Fruit fly (Drosophila melanogaster) whole organism, embryonic: ENCODE measurements around the gene CG32719.
A peak's percentile ranks its signal among the peaks of the same experiment; 100 is the strongest.

Experiments
- Awh ChIP-seq: fragments of 200-800 bp; sonication (Bioruptor generic); IDR thresholded peaks from 2 replicates; pipeline ENCODE4, ENCODE4 v1.3.6; 2022; ENCODE audit warnings: missing biosample characterization, missing genetic modification characterization
- Blimp-1 ChIP-seq: fragments of 200-800 bp; sonication (Bioruptor generic); optimal IDR thresholded peaks from 3 replicates; lab custom pipeline; 2018; ENCODE audit warnings: missing biosample characterization, missing genetic modification characterization, mild to moderate bottlenecking, moderate library complexity, missing genetic modification reagents
- CG10209 ChIP-seq: fragments of 200-800 bp; sonication (Bioruptor generic); optimal IDR thresholded peaks from 3 replicates; lab custom pipeline; 2017; ENCODE audit warnings: missing biosample characterization, mild to moderate bottlenecking, missing genetic modification characterization, missing genetic modification reagents
- CG11398 ChIP-seq: fragments of 200-800 bp; sonication (Bioruptor generic); optimal IDR thresholded peaks from 2 replicates; lab custom pipeline; 2016; ENCODE audit warnings: missing biosample characterization, missing genetic modification characterization
- CG3065 ChIP-seq: fragments of 200-800 bp; sonication (Bioruptor generic); optimal IDR thresholded peaks from 2 replicates; lab custom pipeline; 2016; ENCODE audit warnings: missing biosample characterization, missing genetic modification characterization
- CG33213 ChIP-seq: fragments of 200-800 bp; sonication (Bioruptor generic); optimal IDR thresholded peaks from 3 replicates; lab custom pipeline; 2016; ENCODE audit warnings: missing biosample characterization, missing genetic modification characterization
- CG33557 ChIP-seq: fragments of 200-800 bp; sonication (Bioruptor generic); optimal IDR thresholded peaks from 2 replicates; lab custom pipeline; 2019; ENCODE audit warnings: missing biosample characterization, mild to moderate bottlenecking, missing genetic modification characterization, moderate library complexity
- CG5180 ChIP-seq: fragments of 200-800 bp; sonication (Bioruptor generic); optimal IDR thresholded peaks from 3 replicates; lab custom pipeline; 2017; ENCODE audit warnings: missing biosample characterization, missing genetic modification characterization, mild to moderate bottlenecking, moderate library complexity, missing genetic modification reagents
- CG6272 ChIP-seq: fragments of 200-800 bp; sonication (Bioruptor generic); IDR thresholded peaks from 2 replicates; pipeline ENCODE4 v1.3.6; 2022; ENCODE audit warnings: missing biosample characterization, missing genetic modification characterization
- CG7357 ChIP-seq: fragments of 200-800 bp; sonication (Bioruptor generic); IDR thresholded peaks from 3 replicates; pipeline ENCODE4 v1.3.6; 2022; ENCODE audit warnings: missing biosample characterization, missing genetic modification characterization
- CG7928 ChIP-seq: fragments of 200-800 bp; sonication (Bioruptor generic); optimal IDR thresholded peaks from 2 replicates; lab custom pipeline; 2017; ENCODE audit warnings: missing biosample characterization, mild to moderate bottlenecking, missing genetic modification characterization
- CG9932 ChIP-seq: fragments of 200-800 bp; sonication (Bioruptor generic); IDR thresholded peaks from 2 replicates; pipeline ENCODE4 v1.3.6; 2022; ENCODE audit warnings: missing biosample characterization, missing genetic modification characterization
- Chrac-16 ChIP-seq: fragments of 200-800 bp; sonication (Bioruptor generic); optimal IDR thresholded peaks from 3 replicates; lab custom pipeline; 2016; ENCODE audit warnings: missing biosample characterization, missing genetic modification characterization
- CoRest ChIP-seq: fragments of 200-800 bp; sonication (Bioruptor generic); optimal IDR thresholded peaks from 3 replicates; lab custom pipeline; 2018; ENCODE audit warnings: missing biosample characterization, mild to moderate bottlenecking, missing genetic modification characterization, moderate library complexity
- D19B ChIP-seq: fragments of 200-800 bp; sonication (Bioruptor generic); optimal IDR thresholded peaks from 2 replicates; lab custom pipeline; 2017; ENCODE audit warnings: missing biosample characterization, mild to moderate bottlenecking, missing genetic modification characterization
- Deaf1 ChIP-seq: fragments of 200-800 bp; optimal IDR thresholded peaks from 3 replicates; lab custom pipeline; 2019; ENCODE audit warnings: missing biosample characterization, mild to moderate bottlenecking, missing genetic modification characterization, moderate library complexity
- Doc3 ChIP-seq: fragments of 200-800 bp; sonication (Bioruptor generic); IDR thresholded peaks from 3 replicates; pipeline ENCODE4 v1.3.6; 2022; ENCODE audit warnings: missing biosample characterization, missing genetic modification characterization; ENCODE audit not compliant: partially characterized antibody
- E2f2 ChIP-seq: fragments of 200-800 bp; sonication (Bioruptor generic); IDR thresholded peaks from 2 replicates; pipeline ENCODE4 v1.3.6; 2022; ENCODE audit warnings: missing biosample characterization, missing genetic modification characterization
- Ets97D ChIP-seq: fragments of 200-800 bp; sonication (Bioruptor generic); optimal IDR thresholded peaks from 3 replicates; lab custom pipeline; 2016; ENCODE audit warnings: missing biosample characterization, missing genetic modification characterization
- Fer1 ChIP-seq: fragments of 200-800 bp; sonication (Bioruptor generic); optimal IDR thresholded peaks from 2 replicates; lab custom pipeline; 2017; ENCODE audit warnings: missing biosample characterization, mild to moderate bottlenecking, missing genetic modification characterization
- Hey ChIP-seq: fragments of 200-800 bp; sonication (Bioruptor generic); optimal IDR thresholded peaks from 3 replicates; lab custom pipeline; 2018; ENCODE audit warnings: missing biosample characterization, mild to moderate bottlenecking, missing genetic modification characterization
- Kr ChIP-seq: fragments of 200-800 bp; sonication (Bioruptor generic); optimal IDR thresholded peaks from 2 replicates; lab custom pipeline; 2017; ENCODE audit warnings: missing biosample characterization, mild to moderate bottlenecking, missing genetic modification characterization
- Lhr ChIP-seq: fragments of 200-800 bp; sonication (Bioruptor generic); optimal IDR thresholded peaks from 3 replicates; lab custom pipeline; 2017; ENCODE audit warnings: mild to moderate bottlenecking, missing biosample characterization, missing genetic modification reagents, missing genetic modification characterization
- MTF-1 ChIP-seq: fragments of 200-800 bp; sonication (Bioruptor generic); optimal IDR thresholded peaks from 2 replicates; lab custom pipeline; 2018; ENCODE audit warnings: missing biosample characterization, mild to moderate bottlenecking, missing genetic modification characterization, borderline replicate concordance
- Max ChIP-seq: fragments of 200-800 bp; sonication (Bioruptor generic); optimal IDR thresholded peaks from 2 replicates; lab custom pipeline; 2016; ENCODE audit warnings: missing biosample characterization, mild to moderate bottlenecking, missing genetic modification characterization
- Meics ChIP-seq: fragments of 200-800 bp; sonication (Bioruptor generic); optimal IDR thresholded peaks from 2 replicates; lab custom pipeline; 2017; ENCODE audit warnings: missing biosample characterization, mild to moderate bottlenecking, missing genetic modification characterization
- Mrtf ChIP-seq: fragments of 200-800 bp; sonication (Bioruptor generic); IDR thresholded peaks from 3 replicates; pipeline ENCODE4 v1.3.6; 2022; ENCODE audit warnings: missing biosample characterization, missing genetic modification characterization
- Myb ChIP-seq: fragments of 200-800 bp; sonication (Bioruptor generic); optimal IDR thresholded peaks from 2 replicates; lab custom pipeline; 2016; ENCODE audit warnings: missing biosample characterization, missing genetic modification characterization
- NK7.1 ChIP-seq: fragments of 200-800 bp; sonication (Bioruptor generic); optimal IDR thresholded peaks from 3 replicates; lab custom pipeline; 2016; ENCODE audit warnings: missing biosample characterization, missing genetic modification characterization
- Nf-YC ChIP-seq: fragments of 200-800 bp; optimal IDR thresholded peaks from 3 replicates; lab custom pipeline; 2019; ENCODE audit warnings: missing biosample characterization, mild to moderate bottlenecking, missing genetic modification characterization, moderate library complexity
- NfI ChIP-seq: fragments of 200-800 bp; sonication (Bioruptor generic); optimal IDR thresholded peaks from 3 replicates; lab custom pipeline; 2018; ENCODE audit warnings: missing biosample characterization, mild to moderate bottlenecking, missing genetic modification characterization, moderate library complexity
- Oli ChIP-seq: fragments of 200-800 bp; sonication (Bioruptor generic); optimal IDR thresholded peaks from 2 replicates; lab custom pipeline; 2018; ENCODE audit warnings: missing biosample characterization, mild to moderate bottlenecking, missing genetic modification characterization, moderate library complexity
- Ptx1 ChIP-seq: fragments of 200-800 bp; sonication (Bioruptor generic); IDR thresholded peaks from 2 replicates; pipeline ENCODE4 v1.3.6; 2022; ENCODE audit warnings: missing biosample characterization, missing genetic modification characterization
- Trl ChIP-seq, 3 experiments: fragments of >200 bp in 2 of 3; fragments of 200-800 bp in 1 of 3; sonication (Bioruptor generic) in 1 of 3; optimal IDR thresholded peaks; 2 replicates in 1 of 3; 3 replicates in 2 of 3; lab custom pipeline; 2016 to 2017; ENCODE audit warnings: missing biosample characterization in 1 of 3, missing genetic modification characterization in 1 of 3
- ac ChIP-seq: fragments of 200-800 bp; sonication (Bioruptor generic); optimal IDR thresholded peaks from 3 replicates; lab custom pipeline; 2017; ENCODE audit warnings: missing biosample characterization, mild to moderate bottlenecking, missing genetic modification characterization
- ap ChIP-seq: fragments of 200-800 bp; sonication (Bioruptor generic); IDR thresholded peaks from 2 replicates; pipeline ENCODE4 v1.3.6; 2022; ENCODE audit warnings: missing biosample characterization, missing genetic modification characterization
- ara ChIP-seq: fragments of 200-800 bp; sonication (Bioruptor generic); IDR thresholded peaks from 2 replicates; pipeline ENCODE4 v1.3.6; 2022; ENCODE audit warnings: missing biosample characterization, missing genetic modification characterization
- bsh ChIP-seq, 2 experiments: fragments of 200-800 bp; sonication (Bioruptor generic); optimal IDR thresholded peaks; 2 replicates each; lab custom pipeline; 2017 to 2018; ENCODE audit warnings: mild to moderate bottlenecking in 2 of 2, missing biosample characterization in 2 of 2, missing genetic modification characterization in 2 of 2, moderate library complexity in 1 of 2
- crol ChIP-seq: fragments of 200-800 bp; sonication (Bioruptor generic); IDR thresholded peaks from 2 replicates; pipeline ENCODE4 v1.3.6; 2022; ENCODE audit warnings: missing biosample characterization, missing genetic modification characterization
- danr ChIP-seq: fragments of 200-800 bp; sonication (Bioruptor generic); IDR thresholded peaks from 2 replicates; pipeline ENCODE4 v1.3.6; 2022; ENCODE audit warnings: missing biosample characterization, missing genetic modification characterization
- dm ChIP-seq: fragments of 200-800 bp; sonication (Bioruptor generic); optimal IDR thresholded peaks from 3 replicates; lab custom pipeline; 2016; ENCODE audit warnings: missing biosample characterization, missing genetic modification characterization
- fru ChIP-seq: fragments of >200 bp; optimal IDR thresholded peaks from 2 replicates; lab custom pipeline; 2017
- gcm2 ChIP-seq: fragments of 200-800 bp; sonication (Bioruptor generic); optimal IDR thresholded peaks from 2 replicates; lab custom pipeline; 2016; ENCODE audit warnings: missing biosample characterization, missing genetic modification characterization
- jumu ChIP-seq: fragments of 200-800 bp; sonication (Bioruptor generic); optimal IDR thresholded peaks from 3 replicates; lab custom pipeline; 2016; ENCODE audit warnings: missing biosample characterization, missing genetic modification characterization
- kah ChIP-seq: fragments of 200-800 bp; sonication (Bioruptor generic); optimal IDR thresholded peaks from 2 replicates; lab custom pipeline; 2018; ENCODE audit warnings: missing biosample characterization, mild to moderate bottlenecking, missing genetic modification characterization
- pho ChIP-seq: fragments of 200-800 bp; sonication (Bioruptor generic); optimal IDR thresholded peaks from 2 replicates; lab custom pipeline; 2016; ENCODE audit warnings: missing biosample characterization, missing genetic modification characterization
- pros ChIP-seq: fragments of 200-800 bp; sonication (Bioruptor generic); optimal IDR thresholded peaks from 3 replicates; lab custom pipeline; 2019; ENCODE audit warnings: missing biosample characterization, mild to moderate bottlenecking, missing genetic modification characterization, moderate library complexity
- sima ChIP-seq: fragments of 200-800 bp; sonication (Bioruptor generic); optimal IDR thresholded peaks from 2 replicates; lab custom pipeline; 2016; ENCODE audit warnings: missing biosample characterization, missing genetic modification characterization
- vfl ChIP-seq: fragments of 200-800 bp; sonication (Bioruptor generic); optimal IDR thresholded peaks from 2 replicates; lab custom pipeline; 2016; ENCODE audit warnings: missing biosample characterization, missing genetic modification characterization
- vnd ChIP-seq: fragments of 200-800 bp; sonication (Bioruptor generic); IDR thresholded peaks from 3 replicates; pipeline ENCODE4 v1.3.6; 2022; ENCODE audit warnings: missing biosample characterization, missing genetic modification characterization; ENCODE audit not compliant: partially characterized antibody
- vvl ChIP-seq: fragments of 200-800 bp; sonication (Bioruptor generic); IDR thresholded peaks from 2 replicates; pipeline ENCODE4 v1.3.6; 2022; ENCODE audit warnings: missing biosample characterization, missing genetic modification characterization
- zf30C ChIP-seq: fragments of 200-800 bp; sonication (Bioruptor generic); optimal IDR thresholded peaks from 3 replicates; lab custom pipeline; 2018; ENCODE audit warnings: missing biosample characterization, mild to moderate bottlenecking, missing genetic modification characterization
- zfh1 ChIP-seq: fragments of 200-800 bp; sonication (Bioruptor generic); IDR thresholded peaks from 3 replicates; pipeline ENCODE4 v1.3.6; 2022; ENCODE audit warnings: missing biosample characterization, missing genetic modification characterization

CG32719 gene

DNA sequence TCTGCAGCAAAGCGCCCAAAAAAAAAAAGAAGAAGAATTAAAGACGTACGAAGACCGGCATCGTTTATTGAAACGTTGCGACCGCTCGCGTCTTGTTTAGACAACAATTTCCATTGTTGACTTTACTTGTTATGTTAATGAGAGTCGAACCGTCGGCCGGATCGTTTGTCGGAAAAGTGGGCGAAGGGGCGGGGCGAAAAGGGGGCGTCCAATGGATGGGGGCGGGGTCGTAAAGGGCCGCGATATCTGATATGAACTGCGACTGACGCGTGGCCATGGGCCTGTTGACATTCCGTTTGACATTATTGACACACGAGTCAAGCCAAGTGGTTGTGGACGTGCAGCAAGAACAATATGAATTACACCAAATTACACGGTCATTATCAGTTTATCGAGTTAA lies 5.7 kb upstream of the CG32719 start (continued):
- TF ChIP-seq CG33213 (GFP tag; lab: Kevin White, UChicago) (no peak), ap (GFP tag; lab: Robert Waterston, UW) (no peak), Ets97D (GFP tag; lab: Kevin White, UChicago) (no peak), CG10209 (GFP tag; lab: Kevin White, UChicago) (peak; percentile 71), sima (GFP tag; lab: Kevin White, UChicago) (no peak), Kr (GFP tag; lab: Kevin White, UChicago) (peak; percentile 84), CG6272 (GFP tag; lab: Robert Waterston, UW) (no peak), zf30C (no peak), Oli (tag; lab: Kevin White, UChicago) (no peak), CG5180 (GFP tag; lab: Kevin White, UChicago) (peak; percentile 4), pros (peak; percentile 23), Blimp-1 (peak; percentile 40), crol (peak; percentile 77), Lhr (GFP tag; lab: Kevin White, UChicago) (peak; percentile 19), Chrac-16 (GFP tag; lab: Kevin White, UChicago) (no peak), ac (peak; percentile 61), jumu (GFP tag; lab: Kevin White, UChicago) (no peak), Mrtf (no peak), bsh (GFP tag; optimal IDR thresholded peaks at IDR 0.05; lab: Kevin White, UChicago) (peak in 1 of 2 experiments; percentile 39), zfh1 (GFP tag; lab: Robert Waterston, UW) (peak; percentile 47; the same call in 1 of the 3 replicates), dm (GFP tag; lab: Kevin White, UChicago) (no peak), vnd (GFP tag; lab: Robert Waterston, UW) (no peak), Doc3 (GFP tag; lab: Robert Waterston, UW) (no peak), Hey (tag; lab: Kevin White, UChicago) (peak; percentile 54), Deaf1 (tag; lab: Kevin White, UChicago) (peak; percentile 3), vvl (GFP tag; lab: Robert Waterston, UW) (peak; percentile 71; the same call in 1 of the 2 replicates), Awh (peak; percentile 73), CG33557 (GFP tag; lab: Kevin White, UChicago) (peak; percentile 77), CoRest (peak; percentile 21), fru (lab: Kevin White, UChicago) (no peak), Trl (optimal IDR thresholded peaks at IDR 0.05; lab: Kevin White, UChicago) (no peak), Trl (GFP tag; optimal IDR thresholded peaks at IDR 0.05; lab: Kevin White, UChicago) (no peak), CG3065 (GFP tag; lab: Kevin White, UChicago) (peak; percentile 62), NK7.1 (GFP tag; lab: Kevin White, UChicago) (no peak), E2f2 (peak; percentile 24; the same call in 1 of the 2 replicates), D19B (GFP tag; lab: Kevin White, UChicago) (no peak), Nf-YC (tag; lab: Kevin White, UChicago) (peak; percentile 2), CG9932 (no peak), ara (GFP tag; lab: Robert Waterston, UW) (peak; percentile 46; the same call in 1 of the 2 replicates), Myb (GFP tag; lab: Kevin White, UChicago) (no peak), Max (GFP tag; lab: Kevin White, UChicago) (no peak)

- TF ChIP-seq CG11398 (GFP tag; lab: Kevin White, UChicago) (no peak), vfl (GFP tag; lab: Kevin White, UChicago) (no peak), MTF-1 (no peak), gcm2 (GFP tag; lab: Kevin White, UChicago) (no peak), CG7357 (no peak), NfI (GFP tag; lab: Kevin White, UChicago) (no peak), Fer1 (GFP tag; lab: Kevin White, UChicago) (no peak), kah (no peak), pho (GFP tag; lab: Kevin White, UChicago) (no peak), danr (GFP tag; lab: Robert Waterston, UW) (no peak), CG7928 (GFP tag; lab: Kevin White, UChicago) (no peak), Ptx1 (GFP tag; lab: Robert Waterston, UW) (no peak), Meics (GFP tag; lab: Kevin White, UChicago) (no peak)
Observed at dm6 chrX:7552109-7552508, 4.3 kb upstream of the CG32719 start.
